Fruit fly (Drosophila melanogaster) whole organism, embryonic: Measurements from ENCODE around the gene enc.
A peak's percentile ranks its signal among the peaks of the same experiment; 100 is the strongest.

Experiments used
- Adf1 ChIP-seq: fragments of 200-800 bp; sonication (Bioruptor generic); IDR thresholded peaks from 2 replicates; pipeline ENCODE4 v1.3.6; 2022; ENCODE audit warnings: missing biosample characterization, missing genetic modification characterization
- Awh ChIP-seq: fragments of 200-800 bp; sonication (Bioruptor generic); IDR thresholded peaks from 2 replicates; pipeline ENCODE4, ENCODE4 v1.3.6; 2022; ENCODE audit warnings: missing biosample characterization, missing genetic modification characterization
- Bgb ChIP-seq: fragments of 200-800 bp; sonication (Bioruptor generic); IDR thresholded peaks from 2 replicates; pipeline ENCODE4 v1.3.6; 2022; ENCODE audit warnings: missing biosample characterization, missing genetic modification characterization; ENCODE audit not compliant: partially characterized antibody
- CG10209 ChIP-seq: fragments of 200-800 bp; sonication (Bioruptor generic); optimal IDR thresholded peaks from 3 replicates; lab custom pipeline; 2017; ENCODE audit warnings: missing biosample characterization, mild to moderate bottlenecking, missing genetic modification characterization, missing genetic modification reagents
- CG10321 ChIP-seq: fragments of 200-800 bp; sonication (Bioruptor generic); IDR thresholded peaks from 2 replicates; pipeline ENCODE4 v1.3.6; 2022; ENCODE audit warnings: missing biosample characterization, missing genetic modification characterization
- CG1647 ChIP-seq: fragments of 200-800 bp; sonication (Bioruptor generic); optimal IDR thresholded peaks from 3 replicates; lab custom pipeline; 2016; ENCODE audit warnings: missing biosample characterization, missing genetic modification characterization
- CG16863 ChIP-seq: fragments of 200-800 bp; sonication (Bioruptor generic); optimal IDR thresholded peaks from 3 replicates; lab custom pipeline; 2016; ENCODE audit warnings: missing biosample characterization, missing genetic modification characterization
- CG18262 ChIP-seq: fragments of 200-800 bp; optimal IDR thresholded peaks from 3 replicates; lab custom pipeline; 2019; ENCODE audit warnings: missing biosample characterization, mild to moderate bottlenecking, missing genetic modification characterization, moderate library complexity
- CG2120 ChIP-seq: fragments of 200-800 bp; sonication (Bioruptor generic); optimal IDR thresholded peaks from 3 replicates; lab custom pipeline; 2016; ENCODE audit warnings: missing biosample characterization, missing genetic modification characterization
- CG31224 ChIP-seq: fragments of 200-800 bp; sonication (Bioruptor generic); IDR thresholded peaks from 2 replicates; pipeline ENCODE4 v1.3.6; 2022; ENCODE audit warnings: missing biosample characterization, missing genetic modification characterization
- CG42726 ChIP-seq: fragments of 200-800 bp; sonication (Bioruptor generic); IDR thresholded peaks from 2 replicates; pipeline ENCODE4 v1.3.6; 2022; ENCODE audit warnings: missing biosample characterization, missing genetic modification characterization; ENCODE audit not compliant: partially characterized antibody
- CG5245 ChIP-seq: fragments of 200-800 bp; sonication (Bioruptor generic); optimal IDR thresholded peaks from 3 replicates; lab custom pipeline; 2016; ENCODE audit warnings: missing biosample characterization, missing genetic modification characterization
- CG6175 ChIP-seq: fragments of 200-800 bp; sonication (Bioruptor generic); IDR thresholded peaks from 3 replicates; pipeline ENCODE4 v1.3.6; 2022; ENCODE audit warnings: missing biosample characterization, missing genetic modification characterization
- CG6765 ChIP-seq: fragments of 200-800 bp; sonication (Bioruptor generic); optimal IDR thresholded peaks from 3 replicates; lab custom pipeline; 2017; ENCODE audit warnings: missing biosample characterization, mild to moderate bottlenecking, missing genetic modification characterization
- CG7839 ChIP-seq: fragments of 200-800 bp; sonication (Bioruptor generic); optimal IDR thresholded peaks from 3 replicates; lab custom pipeline; 2018; ENCODE audit warnings: missing biosample characterization, mild to moderate bottlenecking, missing genetic modification characterization, moderate library complexity
- CG8290 ChIP-seq, 3 experiments: fragments of 200-800 bp; sonication (Bioruptor generic); optimal IDR thresholded peaks; 2 replicates each; lab custom pipeline; 2016 to 2019; ENCODE audit warnings: missing biosample characterization in 3 of 3, missing genetic modification characterization in 3 of 3, mild to moderate bottlenecking in 2 of 3, moderate library complexity in 1 of 3
- CG8359 ChIP-seq: fragments of 200-800 bp; sonication (Bioruptor generic); optimal IDR thresholded peaks from 2 replicates; lab custom pipeline; 2017; ENCODE audit warnings: missing biosample characterization, mild to moderate bottlenecking, missing genetic modification characterization, borderline replicate concordance
- CG9932 ChIP-seq: fragments of 200-800 bp; sonication (Bioruptor generic); IDR thresholded peaks from 2 replicates; pipeline ENCODE4 v1.3.6; 2022; ENCODE audit warnings: missing biosample characterization, missing genetic modification characterization
- Deaf1 ChIP-seq: fragments of 200-800 bp; optimal IDR thresholded peaks from 3 replicates; lab custom pipeline; 2019; ENCODE audit warnings: missing biosample characterization, mild to moderate bottlenecking, missing genetic modification characterization, moderate library complexity
- HmgD ChIP-seq: fragments of 200-800 bp; sonication (Bioruptor generic); optimal IDR thresholded peaks from 3 replicates; lab custom pipeline; 2016; ENCODE audit warnings: missing biosample characterization, missing genetic modification characterization
- Hr51 ChIP-seq, 2 experiments: fragments of 200-800 bp; sonication (Bioruptor generic); optimal IDR thresholded peaks; 2 replicates in 1 of 2; 3 replicates in 1 of 2; lab custom pipeline; 2016 to 2018; ENCODE audit warnings: missing biosample characterization in 2 of 2, missing genetic modification characterization in 2 of 2, mild to moderate bottlenecking in 1 of 2, moderate library complexity in 1 of 2
- Jarid2 ChIP-seq: fragments of 200-800 bp; sonication (Bioruptor generic); optimal IDR thresholded peaks from 3 replicates; lab custom pipeline; 2017; ENCODE audit warnings: mild to moderate bottlenecking, missing biosample characterization, missing genetic modification reagents, missing genetic modification characterization
- Med ChIP-seq: fragments of 200-800 bp; sonication (Bioruptor generic); peaks from one replicate; lab custom pipeline; 2016; ENCODE audit warnings: missing biosample characterization, missing genetic modification characterization, mild to moderate bottlenecking, inconsistent platforms, moderate library complexity
- Ravus ChIP-seq: fragments of 200-800 bp; sonication (Bioruptor generic); IDR thresholded peaks from 2 replicates; pipeline ENCODE4 v1.3.6; 2022; ENCODE audit warnings: missing biosample characterization, missing genetic modification characterization
- Sry-δ ChIP-seq: fragments of 200-800 bp; sonication (Bioruptor generic); optimal IDR thresholded peaks from 2 replicates; lab custom pipeline; 2016; ENCODE audit warnings: missing biosample characterization, missing genetic modification characterization
- Taf1 ChIP-seq: fragments of 200-800 bp; sonication (Bioruptor generic); IDR thresholded peaks from 2 replicates; pipeline ENCODE4 v1.3.6; 2022; ENCODE audit warnings: missing biosample characterization, missing genetic modification characterization
- Trl ChIP-seq, 3 experiments: fragments of >200 bp in 2 of 3; fragments of 200-800 bp in 1 of 3; sonication (Bioruptor generic) in 1 of 3; optimal IDR thresholded peaks; 2 replicates in 1 of 3; 3 replicates in 2 of 3; lab custom pipeline; 2016 to 2017; ENCODE audit warnings: missing biosample characterization in 1 of 3, missing genetic modification characterization in 1 of 3
- YL-1 ChIP-seq: fragments of 200-800 bp; sonication (Bioruptor generic); optimal IDR thresholded peaks from 3 replicates; lab custom pipeline; 2017; ENCODE audit warnings: missing biosample characterization, mild to moderate bottlenecking, missing genetic modification characterization
- cas ChIP-seq: fragments of 200-800 bp; sonication (Bioruptor generic); IDR thresholded peaks from 2 replicates; pipeline ENCODE4 v1.3.6; 2022; ENCODE audit warnings: missing biosample characterization, missing genetic modification characterization
- chm ChIP-seq: fragments of 200-800 bp; sonication (Bioruptor generic); IDR thresholded peaks from 2 replicates; pipeline ENCODE4 v1.3.6; 2022; ENCODE audit warnings: missing biosample characterization, missing genetic modification characterization
- croc ChIP-seq: fragments of 200-800 bp; sonication (Bioruptor generic); conservative IDR thresholded peaks from 3 replicates; pipeline ENCODE4 v1.3.6; 2022; ENCODE audit warnings: missing biosample characterization, missing genetic modification characterization
- crp ChIP-seq, 2 experiments: fragments of 200-800 bp; sonication (Bioruptor generic); optimal IDR thresholded peaks; 2 replicates in 1 of 2; 3 replicates in 1 of 2; lab custom pipeline; 2017; ENCODE audit warnings: missing biosample characterization in 2 of 2, missing genetic modification characterization in 2 of 2, mild to moderate bottlenecking in 1 of 2, moderate library complexity in 1 of 2
- cwo ChIP-seq: fragments of 200-800 bp; sonication (Bioruptor generic); optimal IDR thresholded peaks from 3 replicates; lab custom pipeline; 2017; ENCODE audit warnings: missing biosample characterization, missing genetic modification characterization, mild to moderate bottlenecking, moderate library complexity, missing genetic modification reagents
- disco-r ChIP-seq: fragments of 200-800 bp; sonication (Bioruptor generic); optimal IDR thresholded peaks from 2 replicates; lab custom pipeline; 2016; ENCODE audit warnings: missing biosample characterization, missing genetic modification characterization
- luna ChIP-seq: fragments of 200-800 bp; sonication (Bioruptor generic); optimal IDR thresholded peaks from 2 replicates; lab custom pipeline; 2016; ENCODE audit warnings: missing biosample characterization, missing genetic modification characterization
- nom ChIP-seq: fragments of 200-800 bp; sonication (Bioruptor generic); optimal IDR thresholded peaks from 2 replicates; lab custom pipeline; 2017; ENCODE audit warnings: missing biosample characterization, missing genetic modification characterization, mild to moderate bottlenecking, moderate library complexity, missing genetic modification reagents
- pb ChIP-seq: fragments of 200-800 bp; sonication (Bioruptor generic); optimal IDR thresholded peaks from 3 replicates; lab custom pipeline; 2016; ENCODE audit warnings: missing biosample characterization, missing genetic modification characterization
- prd ChIP-seq, 3 experiments: fragments of >200 bp in 2 of 3; fragments of 200-800 bp in 1 of 3; sonication (Bioruptor generic) in 1 of 3; optimal IDR thresholded peaks in 2 of 3; IDR thresholded peaks in 1 of 3; 2 replicates in 2 of 3; 3 replicates in 1 of 3; pipeline versions ENCODE4 v1.3.6 to Lab custom; 2017 to 2022; ENCODE audit warnings: missing biosample characterization in 1 of 3, missing genetic modification characterization in 1 of 3
- rib ChIP-seq: fragments of 200-800 bp; sonication (Bioruptor generic); IDR thresholded peaks from 2 replicates; pipeline ENCODE4 v1.3.6; 2022; ENCODE audit warnings: missing biosample characterization, missing genetic modification characterization
- tgo ChIP-seq: fragments of 200-800 bp; sonication (Bioruptor generic); IDR thresholded peaks from 3 replicates; pipeline ENCODE4 v1.3.6; 2022; ENCODE audit warnings: missing biosample characterization, missing genetic modification characterization
- toy ChIP-seq: fragments of 200-800 bp; sonication (Bioruptor generic); IDR thresholded peaks from 2 replicates; pipeline ENCODE4 v1.3.6; 2022; ENCODE audit warnings: missing biosample characterization, missing genetic modification characterization
- tup ChIP-seq: fragments of 200-800 bp; sonication (Bioruptor generic); optimal IDR thresholded peaks from 2 replicates; lab custom pipeline; 2016; ENCODE audit warnings: missing biosample characterization, mild to moderate bottlenecking, missing genetic modification characterization, moderate library complexity
- zf30C ChIP-seq: fragments of 200-800 bp; sonication (Bioruptor generic); optimal IDR thresholded peaks from 3 replicates; lab custom pipeline; 2018; ENCODE audit warnings: missing biosample characterization, mild to moderate bottlenecking, missing genetic modification characterization

The enc gene

dm6 chr3L:3825485-3825813 lies 7.0 kb downstream of the enc start:
- TF ChIP-seq HmgD (GFP tag; lab: Kevin White, UChicago) = no peak
- no peak for TF ChIP-seq CG7839 (tag; lab: Kevin White, UChicago)
- TF ChIP-seq tgo = no peak
- no peak for TF ChIP-seq CG10321 (GFP tag; lab: Robert Waterston, UW)
- TF ChIP-seq Med (GFP tag; lab: Kevin White, UChicago) = peak; percentile 66
- TF ChIP-seq Deaf1 = peak; percentile 48
- TF ChIP-seq CG31224 (GFP tag; lab: Robert Waterston, UW) = no peak
- no peak for TF ChIP-seq toy (GFP tag; lab: Robert Waterston, UW)
- TF ChIP-seq CG2120 = no peak
- peak; percentile 6 for TF ChIP-seq disco-r (GFP tag; lab: Kevin White, UChicago)
- no peak for TF ChIP-seq CG8290 (GFP tag; optimal IDR thresholded peaks at IDR 0.05; lab: Kevin White, UChicago)
- peak in 1 of 2 experiments; percentile 39 for TF ChIP-seq CG8290 (tag; optimal IDR thresholded peaks at IDR 0.05; lab: Kevin White, UChicago)
- no peak for TF ChIP-seq CG8359 (GFP tag; lab: Kevin White, UChicago)
- TF ChIP-seq chm = 0 out of 2 replicates have a peak, but pooled peaks have one; percentile 16
- TF ChIP-seq CG1647 (GFP tag; lab: Kevin White, UChicago) = no peak
- TF ChIP-seq Ravus (GFP tag; lab: Robert Waterston, UW) = no peak
- no peak for TF ChIP-seq Hr51 (GFP tag; optimal IDR thresholded peaks at IDR 0.05; lab: Kevin White, UChicago)
- no peak for TF ChIP-seq zf30C (GFP tag; lab: Kevin White, UChicago)
- 0 out of 2 replicates have a peak, but pooled peaks have one; percentile 12 for TF ChIP-seq CG42726 (GFP tag; lab: Robert Waterston, UW)
- TF ChIP-seq CG5245 (GFP tag; lab: Kevin White, UChicago) = no peak
- TF ChIP-seq CG10209 = no peak
- TF ChIP-seq tup (GFP tag; lab: Kevin White, UChicago) = no peak
- TF ChIP-seq Taf1 (GFP tag; lab: Robert Waterston, UW) = no peak
- no peak for TF ChIP-seq YL-1 (GFP tag; lab: Kevin White, UChicago)
- TF ChIP-seq Bgb (GFP tag; lab: Robert Waterston, UW) = peak; percentile 20; the same call in 1 of the 2 replicates
- peak in 1 of 2 experiments; percentile 58 for TF ChIP-seq Trl (optimal IDR thresholded peaks at IDR 0.05; lab: Kevin White, UChicago)
- no peak for TF ChIP-seq Trl (GFP tag; optimal IDR thresholded peaks at IDR 0.05; lab: Kevin White, UChicago)
- no peak for TF ChIP-seq rib
- peak; percentile 59; the same call in 2 of the 3 replicates for TF ChIP-seq CG6175 (GFP tag; lab: Robert Waterston, UW)
- TF ChIP-seq Adf1 (GFP tag; lab: Robert Waterston, UW) = peak; percentile 46
- no peak for TF ChIP-seq cwo (GFP tag; lab: Kevin White, UChicago)
- TF ChIP-seq CG16863 (GFP tag; lab: Kevin White, UChicago) = no peak
- TF ChIP-seq nom (GFP tag; lab: Kevin White, UChicago) = no peak
- no peak for TF ChIP-seq crp (GFP tag; optimal IDR thresholded peaks at IDR 0.05; lab: Kevin White, UChicago)
- TF ChIP-seq CG9932 (GFP tag; lab: Robert Waterston, UW) = no peak
- TF ChIP-seq Jarid2 (GFP tag; lab: Kevin White, UChicago) = peak; percentile 75
- no peak for TF ChIP-seq Sry-δ (GFP tag; lab: Kevin White, UChicago)
- TF ChIP-seq croc (GFP tag; lab: Robert Waterston, UW) = no peak
- TF ChIP-seq Awh = peak; percentile 80
- TF ChIP-seq cas = no peak
- no peak for TF ChIP-seq pb (GFP tag; lab: Kevin White, UChicago)
- TF ChIP-seq luna (GFP tag; lab: Kevin White, UChicago) = no peak
- no peak for TF ChIP-seq prd (optimal IDR thresholded peaks at IDR 0.05; lab: Kevin White, UChicago)
- TF ChIP-seq prd (GFP tag; IDR thresholded peaks at IDR 0.05; lab: Robert Waterston, UW) = no peak
- no peak for TF ChIP-seq CG18262 (tag; lab: Kevin White, UChicago)
- TF ChIP-seq CG6765 (GFP tag; lab: Kevin White, UChicago) = no peak
- TF ChIP-seq, all 482 proteins: peak for 12
